Worm (Caenorhabditis elegans) whole organism, L3 larva: ENCODE results near the gene K10H10.6.

ENCODE experiments used
- egl-27 ChIP-seq: sonication (generic microtip); optimal IDR thresholded peaks from 4 replicates; lab custom pipeline; 2017; ENCODE audit warnings: missing biosample characterization, missing genetic modification reagents, missing genetic modification characterization
- pha-4 ChIP-seq: fragments of 150-350 bp; optimal IDR thresholded peaks from 2 replicates; lab custom pipeline; 2014; ENCODE audit warnings: missing biosample characterization, missing genetic modification reagents, missing genetic modification characterization

DNA sequence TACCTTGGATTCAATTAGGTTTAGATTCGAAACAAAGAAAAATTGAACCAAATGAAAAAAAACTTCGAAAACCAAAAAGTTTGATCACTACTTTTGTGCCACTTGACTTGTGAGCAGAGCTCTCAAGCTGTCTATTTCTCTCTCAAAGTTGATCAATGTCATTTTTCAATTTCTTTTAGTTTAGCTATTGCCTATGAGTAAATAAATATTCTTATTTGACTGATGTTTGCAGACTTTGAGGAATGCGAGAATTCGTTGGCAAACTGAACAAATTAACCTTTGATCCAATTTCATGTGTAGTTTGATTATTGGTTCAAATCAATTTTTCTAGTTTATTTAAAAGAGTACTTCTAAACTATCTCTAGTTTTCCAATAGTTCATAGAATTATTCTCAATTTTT lies 19.3 kb upstream of the K10H10.6 start:
- peak; percentile 16 for TF ChIP-seq pha-4 (tag; lab: Kevin White, UChicago)
- no peak for TF ChIP-seq egl-27
